Worm (Caenorhabditis elegans): ENCODE data around the gene H23N18.5.

- TF ChIP-seq alr-1 (tag; optimal IDR thresholded peaks at IDR 0.05), result no peak
- no peak for TF ChIP-seq mab-5 (tag; optimal IDR thresholded peaks at IDR 0.05)
- TF ChIP-seq nhr-77 (tag; optimal IDR thresholded peaks at IDR 0.05), result no peak
- no peak for TF ChIP-seq elt-3 (tag; optimal IDR thresholded peaks at IDR 0.05)
- no peak for TF ChIP-seq fos-1 (tag; optimal IDR thresholded peaks at IDR 0.05)
- TF ChIP-seq gmeb-1 (tag; optimal IDR thresholded peaks at IDR 0.05), result no peak
These were observed 41.6 kb downstream of the H23N18.5 start for ce11 chrV:4870627-4871026.

All from whole organism, L2 larva.